Fruit fly (Drosophila melanogaster): ENCODE results near the gene CG1958.
A peak's percentile ranks its signal among the peaks of the same experiment; 100 is the strongest.

Gene CG1958

DNA sequence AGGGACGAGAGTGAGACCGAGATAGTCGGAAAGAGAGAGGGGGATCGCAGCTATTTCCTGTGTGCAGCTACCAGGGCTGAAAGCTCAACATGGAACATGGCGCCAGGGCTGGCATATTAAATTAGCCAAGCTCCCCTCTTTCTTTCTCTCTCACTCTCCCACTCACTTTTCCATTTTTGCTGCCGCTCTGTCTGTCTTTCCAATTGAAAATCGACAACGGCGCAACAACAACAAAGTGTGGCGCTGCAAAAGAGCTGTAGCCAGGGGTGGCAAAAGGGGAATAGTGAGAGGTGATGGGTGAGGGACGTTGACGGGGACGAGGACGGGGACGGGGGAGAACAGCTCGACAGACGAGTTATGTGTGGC, 33.6 kb downstream of the CG1958 start (continued):
- no peak for TF ChIP-seq CG5953 (GFP tag; IDR thresholded peaks at IDR 0.05)
- no peak for TF ChIP-seq Dp (GFP tag; optimal IDR thresholded peaks at IDR 0.05)
- no peak for TF ChIP-seq Jarid2 (GFP tag; optimal IDR thresholded peaks at IDR 0.05)
- TF ChIP-seq grau (tag; optimal IDR thresholded peaks at IDR 0.05): peak; percentile 5
- no peak for TF ChIP-seq CG11723 (GFP tag; optimal IDR thresholded peaks at IDR 0.05)
- TF ChIP-seq Oli (tag; optimal IDR thresholded peaks at IDR 0.05): no peak
- TF ChIP-seq CG3726 (GFP tag; IDR thresholded peaks at IDR 0.05): no peak
- no peak for TF ChIP-seq CG12155 (GFP tag; optimal IDR thresholded peaks at IDR 0.05)
- TF ChIP-seq CG43689 (GFP tag; IDR thresholded peaks at IDR 0.05): no peak
- no peak for TF ChIP-seq CG9215 (GFP tag; IDR thresholded peaks at IDR 0.05)
- TF ChIP-seq CG15601 (tag; optimal IDR thresholded peaks at IDR 0.05): no peak
- no peak for TF ChIP-seq wor (GFP tag; IDR thresholded peaks at IDR 0.05)
- no peak for TF ChIP-seq CG18476 (GFP tag; optimal IDR thresholded peaks at IDR 0.05)
- TF ChIP-seq ato (GFP tag; IDR thresholded peaks at IDR 0.05; ENCODE audit: partially characterized antibody): no peak
- no peak for TF ChIP-seq CG11247 (GFP tag; IDR thresholded peaks at IDR 0.05)
- TF ChIP-seq bab2 (GFP tag; optimal IDR thresholded peaks at IDR 0.05): peak; percentile 31
- no peak for TF ChIP-seq CG31388 (GFP tag; optimal IDR thresholded peaks at IDR 0.05)
- peak; percentile 27 for TF ChIP-seq Sox102F (GFP tag; optimal IDR thresholded peaks at IDR 0.05)
- TF ChIP-seq salm (tag; optimal IDR thresholded peaks at IDR 0.05): no peak
- no peak for TF ChIP-seq CG4707 (GFP tag; optimal IDR thresholded peaks at IDR 0.05)
- no peak for TF ChIP-seq odd (GFP tag; optimal IDR thresholded peaks at IDR 0.05)
- TF ChIP-seq unpg (GFP tag; optimal IDR thresholded peaks at IDR 0.05): peak; percentile 24
- TF ChIP-seq bcd (GFP tag; optimal IDR thresholded peaks at IDR 0.05): no peak
- no peak for TF ChIP-seq Ets65A (GFP tag)
- no peak for TF ChIP-seq CG11398 (GFP tag; optimal IDR thresholded peaks at IDR 0.05)
- TF ChIP-seq ash1 (GFP tag; optimal IDR thresholded peaks at IDR 0.05): no peak
- peak; percentile 14 for TF ChIP-seq Sox100B (GFP tag; optimal IDR thresholded peaks at IDR 0.05)
- TF ChIP-seq org-1 (GFP tag; optimal IDR thresholded peaks at IDR 0.05): no peak
- no peak for TF ChIP-seq wek (GFP tag; optimal IDR thresholded peaks at IDR 0.05)
- TF ChIP-seq HLH54F (GFP tag; optimal IDR thresholded peaks at IDR 0.05): no peak
- no peak; the same call in 1 of the 2 replicates for TF ChIP-seq vvl (GFP tag; IDR thresholded peaks at IDR 0.05)
- TF ChIP-seq CG2199 (GFP tag; IDR thresholded peaks at IDR 0.05): no peak
- TF ChIP-seq seq (GFP tag; IDR thresholded peaks at IDR 0.05): no peak
- TF ChIP-seq CG1602 (GFP tag; optimal IDR thresholded peaks at IDR 0.05): no peak
- TF ChIP-seq D (optimal IDR thresholded peaks at IDR 0.05): no peak
- no peak for TF ChIP-seq D (GFP tag; optimal IDR thresholded peaks at IDR 0.05)
- no peak for TF ChIP-seq CG7839 (tag; optimal IDR thresholded peaks at IDR 0.05)
- no peak for TF ChIP-seq E2f2 (GFP tag; IDR thresholded peaks at IDR 0.05)
- TF ChIP-seq jing (GFP tag; optimal IDR thresholded peaks at IDR 0.05): no peak
- no peak for TF ChIP-seq CG15696 (tag; optimal IDR thresholded peaks at IDR 0.05)
- TF ChIP-seq CG1647 (GFP tag; optimal IDR thresholded peaks at IDR 0.05): no peak
- TF ChIP-seq Ets97D (GFP tag; optimal IDR thresholded peaks at IDR 0.05): no peak
- TF ChIP-seq H15 (GFP tag; IDR thresholded peaks at IDR 0.05): 0 out of 3 replicates have a peak, but pooled peaks have one; percentile 8
- no peak for TF ChIP-seq CG17568 (GFP tag; optimal IDR thresholded peaks at IDR 0.05)
- TF ChIP-seq CG15269 (tag; optimal IDR thresholded peaks at IDR 0.05): peak; percentile 6
- TF ChIP-seq nom (GFP tag; optimal IDR thresholded peaks at IDR 0.05): no peak
- TF ChIP-seq Aef1 (GFP tag; IDR thresholded peaks at IDR 0.05): peak; percentile 72
- no peak for TF ChIP-seq CG15514 (GFP tag; optimal IDR thresholded peaks at IDR 0.05)
- TF ChIP-seq CG4282 (GFP tag; optimal IDR thresholded peaks at IDR 0.05): no peak
- peak; percentile 97 for TF ChIP-seq crol (GFP tag; IDR thresholded peaks at IDR 0.05)
- no peak for TF ChIP-seq tin (GFP tag; optimal IDR thresholded peaks at IDR 0.05)
- TF ChIP-seq twi (tag; optimal IDR thresholded peaks at IDR 0.05): no peak
- no peak for TF ChIP-seq CG4328 (GFP tag; optimal IDR thresholded peaks at IDR 0.05)

Measured in whole organism, embryonic.